Worm (Caenorhabditis elegans): ENCODE data around the gene cku-70.

DNA sequence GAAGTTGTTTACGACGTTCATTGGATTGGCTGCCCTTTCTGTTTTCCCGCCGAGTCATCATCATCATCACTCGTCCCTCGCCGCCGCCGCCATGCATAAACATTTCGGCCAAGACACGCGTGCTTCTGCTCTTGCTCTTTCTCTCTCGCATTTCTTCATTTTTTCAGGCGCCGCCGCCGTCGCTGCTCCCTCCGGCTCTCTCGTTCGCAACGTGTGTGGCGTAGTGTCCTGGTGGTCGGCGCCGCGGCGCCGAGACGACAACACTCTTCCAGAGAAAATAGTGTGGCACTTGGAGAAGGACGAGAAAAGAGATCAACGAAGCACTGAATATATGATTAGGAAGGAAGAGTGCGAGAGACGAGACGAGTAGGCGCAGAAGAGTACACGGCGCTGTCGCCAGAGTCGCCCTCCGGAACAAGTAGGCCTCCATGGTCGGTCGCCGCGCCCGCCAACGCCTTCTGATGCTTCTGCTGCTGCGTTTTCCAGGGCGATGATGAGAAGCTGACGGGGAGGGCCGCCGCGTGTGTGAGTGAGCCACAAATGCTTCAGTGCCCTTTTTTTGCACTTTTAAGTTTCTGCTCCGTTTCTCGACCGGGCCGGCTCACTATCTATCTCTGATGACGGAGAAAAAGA is 31.0 kb downstream of the cku-70 start:
- no peak for TF ChIP-seq nhr-2 (tag; optimal IDR thresholded peaks at IDR 0.05)
- no peak for TF ChIP-seq nhr-28 (tag; optimal IDR thresholded peaks at IDR 0.05)
- no peak for TF ChIP-seq elt-3 (tag; optimal IDR thresholded peaks at IDR 0.05)
- no peak for TF ChIP-seq snpc-4 (tag; optimal IDR thresholded peaks at IDR 0.05)
- no peak for TF ChIP-seq drap-1 (GFP tag; optimal IDR thresholded peaks at IDR 0.05)
- no peak for TF ChIP-seq mep-1 (tag; optimal IDR thresholded peaks at IDR 0.05)
- TF ChIP-seq ztf-11 (tag; optimal IDR thresholded peaks at IDR 0.05) = no peak
- no peak for TF ChIP-seq hlh-1 (tag; optimal IDR thresholded peaks at IDR 0.05)
- no peak for TF ChIP-seq unc-62 (GFP tag; optimal IDR thresholded peaks at IDR 0.05)
- no peak for TF ChIP-seq nhr-237 (tag; optimal IDR thresholded peaks at IDR 0.05)

Data from whole organism, mixed stage, embryonic.